Fruit fly (Drosophila melanogaster) whole organism, pupa: ENCODE data around the gene CG14969.
A peak's percentile ranks its signal among the peaks of the same experiment; 100 is the strongest.

Source experiments
- CG10348 ChIP-seq: fragments of 200-800 bp; sonication (Bioruptor generic); IDR thresholded peaks from 2 replicates; pipeline ENCODE4 v1.3.6; 2022; ENCODE audit warnings: missing biosample characterization, missing genetic modification characterization
- CG12605 ChIP-seq: fragments of 200-800 bp; sonication (Bioruptor generic); IDR thresholded peaks from 2 replicates; pipeline ENCODE4 v1.3.6; 2022; ENCODE audit warnings: missing biosample characterization, missing genetic modification characterization
- CG13204 ChIP-seq: fragments of 200-800 bp; sonication (Bioruptor generic); optimal IDR thresholded peaks from 2 replicates; lab custom pipeline; 2018; ENCODE audit warnings: missing biosample characterization, mild to moderate bottlenecking, missing genetic modification characterization, moderate library complexity
- CG14655 ChIP-seq: fragments of 200-800 bp; sonication (Bioruptor generic); optimal IDR thresholded peaks from 3 replicates; lab custom pipeline; 2017; ENCODE audit warnings: mild to moderate bottlenecking, missing biosample characterization, missing genetic modification reagents, missing genetic modification characterization
- CG17806 ChIP-seq: fragments of 200-800 bp; sonication (Bioruptor generic); optimal IDR thresholded peaks from 2 replicates; lab custom pipeline; 2018; ENCODE audit warnings: missing biosample characterization, mild to moderate bottlenecking, missing genetic modification characterization, moderate library complexity
- CG32121 ChIP-seq: fragments of 200-800 bp; sonication (Bioruptor generic); IDR thresholded peaks from 2 replicates; pipeline ENCODE4 v1.3.6; 2022; ENCODE audit warnings: missing biosample characterization, missing genetic modification characterization
- CG34367 ChIP-seq: fragments of 200-800 bp; sonication (Bioruptor generic); optimal IDR thresholded peaks from 2 replicates; lab custom pipeline; 2018; ENCODE audit warnings: missing biosample characterization, mild to moderate bottlenecking, missing genetic modification characterization
- CG4496 ChIP-seq: fragments of 200-800 bp; sonication (Bioruptor generic); IDR thresholded peaks from 3 replicates; pipeline ENCODE4 v1.3.6; 2022; ENCODE audit warnings: missing biosample characterization, missing genetic modification characterization
- CG8159 ChIP-seq: fragments of 200-800 bp; sonication (Bioruptor generic); optimal IDR thresholded peaks from 3 replicates; lab custom pipeline; 2018; ENCODE audit warnings: missing biosample characterization, mild to moderate bottlenecking, missing genetic modification characterization, moderate library complexity
- CG8301 ChIP-seq: fragments of 200-800 bp; sonication (Bioruptor generic); optimal IDR thresholded peaks from 2 replicates; lab custom pipeline; 2018; ENCODE audit warnings: missing biosample characterization, mild to moderate bottlenecking, missing genetic modification characterization
- CG9948 ChIP-seq: fragments of 200-800 bp; sonication (Bioruptor generic); optimal IDR thresholded peaks from 2 replicates; lab custom pipeline; 2018; ENCODE audit warnings: missing biosample characterization, mild to moderate bottlenecking, missing genetic modification characterization, moderate library complexity
- D1 ChIP-seq: fragments of 200-800 bp; sonication (Bioruptor generic); optimal IDR thresholded peaks from 2 replicates; lab custom pipeline; 2018; ENCODE audit warnings: missing biosample characterization, mild to moderate bottlenecking, missing genetic modification characterization, moderate library complexity
- EcR ChIP-seq: fragments of 200-800 bp; sonication (Bioruptor generic); optimal IDR thresholded peaks from 3 replicates; lab custom pipeline; 2019; ENCODE audit warnings: missing biosample characterization, missing genetic modification characterization, mild to moderate bottlenecking, moderate library complexity, missing genetic modification reagents
- Ets98B ChIP-seq: fragments of 200-800 bp; sonication (Bioruptor generic); IDR thresholded peaks from 2 replicates; pipeline ENCODE4 v1.3.6; 2022; ENCODE audit warnings: missing biosample characterization, missing genetic modification characterization
- Pif1A ChIP-seq: fragments of 200-800 bp; sonication (Bioruptor generic); optimal IDR thresholded peaks from 3 replicates; lab custom pipeline; 2016; ENCODE audit warnings: missing biosample characterization, missing genetic modification characterization
- Pif1B ChIP-seq: fragments of 200-800 bp; sonication (Bioruptor generic); optimal IDR thresholded peaks from 3 replicates; lab custom pipeline; 2016; ENCODE audit warnings: missing biosample characterization, missing genetic modification characterization
- Snoo ChIP-seq: fragments of 200-800 bp; sonication (Bioruptor generic); optimal IDR thresholded peaks from 3 replicates; lab custom pipeline; 2017; ENCODE audit warnings: missing biosample characterization, mild to moderate bottlenecking, missing genetic modification characterization, inconsistent platforms
- fd96Ca ChIP-seq: fragments of 200-800 bp; sonication (Bioruptor generic); IDR thresholded peaks from 3 replicates; pipeline ENCODE4 v1.3.6; 2022; ENCODE audit warnings: missing biosample characterization, missing genetic modification characterization
- gl ChIP-seq: fragments of 200-800 bp; sonication (Bioruptor generic); optimal IDR thresholded peaks from 2 replicates; lab custom pipeline; 2018; ENCODE audit warnings: missing biosample characterization, mild to moderate bottlenecking, missing genetic modification characterization
- rn ChIP-seq: fragments of 200-800 bp; sonication (Bioruptor generic); IDR thresholded peaks from 2 replicates; pipeline ENCODE4 v1.3.6; 2022; ENCODE audit warnings: missing biosample characterization, missing genetic modification characterization

CG14969 gene

DNA sequence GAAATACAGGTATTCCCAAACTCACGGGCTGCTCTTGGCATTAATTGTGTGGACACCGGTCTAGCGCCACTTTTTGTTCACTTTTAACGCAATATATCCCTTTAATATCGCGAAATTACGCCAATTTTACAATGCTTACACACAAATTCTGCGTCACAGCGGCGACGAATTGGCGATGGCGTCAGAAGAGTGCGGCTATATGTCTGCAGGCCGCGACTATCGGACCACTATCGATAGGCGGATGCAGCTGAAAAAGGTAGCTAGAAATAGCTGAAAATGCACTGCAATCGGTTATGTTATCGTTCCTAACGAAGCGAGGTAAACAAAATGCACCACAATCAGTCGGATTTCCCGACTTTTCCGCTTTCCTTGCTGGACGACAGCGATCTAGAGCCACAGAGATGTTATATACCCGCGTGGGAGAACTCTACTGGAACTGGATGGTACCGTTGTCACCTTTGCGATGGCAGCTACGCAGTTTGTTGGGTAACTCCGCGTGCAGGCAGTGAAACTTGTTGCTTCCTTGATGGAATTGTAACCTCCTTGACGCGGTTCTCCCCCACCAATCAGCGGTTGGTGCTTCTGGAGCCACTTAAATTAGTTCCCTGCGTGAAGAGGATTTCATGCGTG lies 39.3 kb upstream of the CG14969 start, which contains the start of the genes Ythdc1 and CG12010:
TSS of gene Ythdc1 (minus strand) at position 177 of the 630 bp plus-strand sequence.
TSS of gene CG12010 (plus strand) at position 289 of the 630 bp plus-strand sequence.
- TF ChIP-seq CG12605 (GFP tag; lab: Robert Waterston, UW): peak; percentile 15; the same call in 1 of the 2 replicates
- TF ChIP-seq CG10348 (GFP tag; lab: Robert Waterston, UW): no peak

DNA sequence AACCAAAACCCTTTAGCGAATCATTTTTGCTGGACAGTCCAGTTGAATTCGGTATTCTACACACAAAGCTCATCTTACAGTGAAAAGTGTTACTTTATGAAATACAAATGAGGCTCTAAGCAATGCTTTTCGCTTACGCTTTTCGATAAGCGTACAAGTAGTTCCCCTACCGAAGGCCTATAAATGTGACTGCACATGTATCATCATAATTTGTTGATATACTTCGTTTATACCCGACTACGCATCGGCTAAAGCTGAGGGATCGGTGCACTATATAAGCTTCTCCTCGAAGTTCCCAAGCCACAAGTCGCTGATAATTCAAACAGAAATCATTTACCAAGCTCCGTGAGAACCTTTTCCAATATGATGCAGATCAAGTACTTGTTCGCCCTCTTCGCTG lies 34.5 kb upstream of the CG14969 start, which contains the start of gene Drs:
TSS of gene Drs (plus strand) at position 301 of the 400 bp plus-strand sequence.
- TF ChIP-seq CG17806 (tag; lab: Kevin White, UChicago) (no peak), CG13204 (GFP tag; lab: Kevin White, UChicago) (no peak), Snoo (tag; lab: Kevin White, UChicago) (no peak), CG14655 (GFP tag; lab: Kevin White, UChicago) (no peak), Pif1A (no peak), CG8159 (tag; lab: Kevin White, UChicago) (no peak)

- no peak for TF ChIP-seq D1 (tag; lab: Kevin White, UChicago)
- no peak for TF ChIP-seq Ets98B
- TF ChIP-seq CG9948 (tag; lab: Kevin White, UChicago): no peak
- TF ChIP-seq CG17806 (tag; lab: Kevin White, UChicago): no peak
- no peak for TF ChIP-seq rn
These were observed 18.5 kb upstream of the CG14969 start for dm6 chr3L:3353297-3353696.

DNA sequence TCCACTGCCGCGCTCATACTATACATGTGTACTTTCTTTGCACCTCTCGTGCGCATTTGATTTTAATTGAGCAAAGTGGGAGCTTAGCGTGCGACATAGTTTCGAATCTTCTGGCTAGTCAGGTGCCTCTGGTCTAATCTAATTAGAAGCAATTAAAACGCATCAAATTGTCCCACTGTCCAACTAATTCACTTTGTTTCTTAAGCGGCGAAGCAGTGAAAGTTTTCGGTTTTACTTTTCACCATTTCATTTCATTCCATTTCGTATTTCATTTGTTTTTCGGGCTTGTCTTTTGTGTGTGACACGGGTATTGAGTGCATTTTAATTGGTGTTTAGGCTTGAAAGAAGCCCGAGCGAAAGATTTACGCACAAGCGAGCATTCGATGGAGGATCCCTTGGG lies 17.7 kb upstream of the CG14969 start:
- no peak for TF ChIP-seq CG10348 (GFP tag; lab: Robert Waterston, UW)
- no peak for TF ChIP-seq Pif1B (GFP tag; lab: Kevin White, UChicago)
- no peak for TF ChIP-seq Snoo (tag; lab: Kevin White, UChicago)
- TF ChIP-seq CG9948 (tag; lab: Kevin White, UChicago): no peak
- TF ChIP-seq CG34367 (tag; lab: Kevin White, UChicago): no peak
- no peak for TF ChIP-seq EcR (GFP tag; lab: Kevin White, UChicago)
- TF ChIP-seq CG14655 (GFP tag; lab: Kevin White, UChicago): no peak
- no peak for TF ChIP-seq gl
- TF ChIP-seq CG12605 (GFP tag; lab: Robert Waterston, UW): no peak

DNA sequence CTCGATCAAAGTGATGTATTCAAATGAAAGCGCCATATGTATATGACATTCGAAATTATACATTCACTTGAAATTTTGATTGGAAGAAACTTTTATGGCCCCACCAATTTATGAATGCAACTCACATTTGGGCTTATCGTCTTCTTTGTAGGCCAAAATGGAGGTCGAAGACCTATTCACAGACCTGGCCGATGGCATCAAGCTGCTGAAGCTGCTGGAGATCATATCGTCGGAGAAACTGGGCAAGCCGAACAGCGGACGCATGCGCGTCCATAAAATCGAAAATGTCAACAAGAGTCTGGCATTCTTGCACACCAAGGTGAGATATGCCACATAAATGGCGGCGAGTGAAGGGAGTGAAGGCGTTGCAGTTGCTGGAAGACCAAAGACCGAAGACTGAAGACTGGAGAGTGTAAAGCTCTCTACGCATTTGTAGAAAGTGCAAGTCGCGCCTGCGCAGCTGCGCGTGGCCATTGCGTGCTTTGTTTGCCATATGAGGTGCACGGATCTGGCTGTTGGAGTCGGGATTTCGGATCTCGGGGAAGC lies 17.1 kb upstream of the CG14969 start:
- TF ChIP-seq Pif1A (no peak), EcR (GFP tag; lab: Kevin White, UChicago) (peak; percentile 27), CG12605 (GFP tag; lab: Robert Waterston, UW) (no peak)

- TF ChIP-seq CG10348 (GFP tag; lab: Robert Waterston, UW): no peak
- no peak for TF ChIP-seq fd96Ca (GFP tag; lab: Robert Waterston, UW)
- no peak for TF ChIP-seq CG12605 (GFP tag; lab: Robert Waterston, UW)
- no peak for TF ChIP-seq CG14655 (GFP tag; lab: Kevin White, UChicago)
- no peak for TF ChIP-seq CG9948 (tag; lab: Kevin White, UChicago)
- no peak for TF ChIP-seq CG32121
- no peak for TF ChIP-seq Snoo (tag; lab: Kevin White, UChicago)
- TF ChIP-seq Ets98B: no peak
- TF ChIP-seq CG34367 (tag; lab: Kevin White, UChicago): no peak
- TF ChIP-seq CG17806 (tag; lab: Kevin White, UChicago): no peak
These were observed 16.0 kb upstream of the CG14969 start for dm6 chr3L:3350572-3351343.

- TF ChIP-seq CG17806 (tag; lab: Kevin White, UChicago): no peak
- no peak for TF ChIP-seq CG34367 (tag; lab: Kevin White, UChicago)
- no peak for TF ChIP-seq CG32121
- TF ChIP-seq CG8159 (tag; lab: Kevin White, UChicago): no peak
- TF ChIP-seq CG8301 (tag; lab: Kevin White, UChicago): no peak
- TF ChIP-seq Pif1A: no peak
- TF ChIP-seq gl: no peak
- no peak for TF ChIP-seq Pif1B (GFP tag; lab: Kevin White, UChicago)
- TF ChIP-seq rn: no peak
- TF ChIP-seq Ets98B: no peak
- no peak for TF ChIP-seq CG4496 (GFP tag; lab: Robert Waterston, UW)
- no peak for TF ChIP-seq CG12605 (GFP tag; lab: Robert Waterston, UW)
- no peak for TF ChIP-seq CG13204 (GFP tag; lab: Kevin White, UChicago)
- no peak for TF ChIP-seq CG14655 (GFP tag; lab: Kevin White, UChicago)
- TF ChIP-seq Snoo (tag; lab: Kevin White, UChicago): no peak
- no peak for TF ChIP-seq CG9948 (tag; lab: Kevin White, UChicago)
These were observed 15.0 kb upstream of the CG14969 start for dm6 chr3L:3349825-3350123.
